Worm (Caenorhabditis elegans) whole organism, midembryonic: Measurements from ENCODE around the gene Y71H2AM.6.

ENCODE experiments used
- flt-1 ChIP-seq: fragments of 200-800 bp; sonication (Bioruptor generic); IDR thresholded peaks from 2 replicates; pipeline ENCODE4 v1.3.6; 2022; ENCODE audit warnings: missing genetic modification characterization, missing compliant biosample characterization
- med-1 ChIP-seq: sonication (generic microtip); optimal IDR thresholded peaks from 2 replicates; lab custom pipeline; 2017; ENCODE audit warnings: missing genetic modification characterization, mild to moderate bottlenecking, missing compliant biosample characterization, antibody characterized with exemption, missing genetic modification reagents; ENCODE audit not compliant: insufficient read depth

- TF ChIP-seq med-1 (GFP tag; lab: Kevin White, UChicago) (no peak), flt-1 (no peak)
Observed at ce11 chrIII:2739469-2739868, 41.4 kb upstream of the Y71H2AM.6 start, which contains the start of gene cest-25.
